Fruit fly (Drosophila melanogaster) whole organism, embryonic: Measurements from ENCODE around the gene PIG-B.

Source experiments
- ATbp ChIP-seq: fragments of 200-800 bp; sonication (Bioruptor generic); optimal IDR thresholded peaks from 2 replicates; lab custom pipeline; 2017; ENCODE audit warnings: missing biosample characterization, mild to moderate bottlenecking, missing genetic modification characterization, missing genetic modification reagents
- Awh ChIP-seq: fragments of 200-800 bp; sonication (Bioruptor generic); IDR thresholded peaks from 2 replicates; pipeline ENCODE4, ENCODE4 v1.3.6; 2022; ENCODE audit warnings: missing biosample characterization, missing genetic modification characterization
- CG11398 ChIP-seq: fragments of 200-800 bp; sonication (Bioruptor generic); optimal IDR thresholded peaks from 2 replicates; lab custom pipeline; 2016; ENCODE audit warnings: missing biosample characterization, missing genetic modification characterization
- CG11696 ChIP-seq: fragments of 200-800 bp; sonication (Bioruptor generic); IDR thresholded peaks from 2 replicates; pipeline ENCODE4 v1.3.6; 2022; ENCODE audit warnings: missing biosample characterization, missing genetic modification characterization
- CG12104 ChIP-seq: fragments of 200-800 bp; sonication (Bioruptor generic); optimal IDR thresholded peaks from 3 replicates; lab custom pipeline; 2016; ENCODE audit warnings: missing biosample characterization, missing genetic modification characterization
- CG12219 ChIP-seq: fragments of 200-800 bp; sonication (Bioruptor generic); optimal IDR thresholded peaks from 3 replicates; lab custom pipeline; 2018; ENCODE audit warnings: missing biosample characterization, mild to moderate bottlenecking, missing genetic modification characterization
- CG15073 ChIP-seq: fragments of 200-800 bp; sonication (Bioruptor generic); optimal IDR thresholded peaks from 2 replicates; lab custom pipeline; 2016; ENCODE audit warnings: missing biosample characterization, missing genetic modification characterization
- CG17568 ChIP-seq: fragments of 200-800 bp; sonication (Bioruptor generic); optimal IDR thresholded peaks from 2 replicates; lab custom pipeline; 2018; ENCODE audit warnings: missing biosample characterization, mild to moderate bottlenecking, missing genetic modification characterization, moderate library complexity
- CG18599 ChIP-seq: fragments of 200-800 bp; sonication (Bioruptor generic); optimal IDR thresholded peaks from 3 replicates; lab custom pipeline; 2017; ENCODE audit warnings: missing biosample characterization, missing genetic modification characterization, mild to moderate bottlenecking, moderate library complexity, missing genetic modification reagents
- CG18619 ChIP-seq: fragments of 200-800 bp; sonication (Bioruptor generic); optimal IDR thresholded peaks from 3 replicates; lab custom pipeline; 2017; ENCODE audit warnings: missing biosample characterization, mild to moderate bottlenecking, missing genetic modification characterization
- CG34422 ChIP-seq: fragments of 200-800 bp; sonication (Bioruptor generic); IDR thresholded peaks from 3 replicates; pipeline ENCODE4 v1.3.6; 2022; ENCODE audit warnings: missing biosample characterization, missing genetic modification characterization
- CG3726 ChIP-seq: fragments of 200-800 bp; sonication (Bioruptor generic); IDR thresholded peaks from 3 replicates; pipeline ENCODE4, ENCODE4 v1.3.6; 2022; ENCODE audit warnings: missing biosample characterization, missing genetic modification characterization
- CG8089 ChIP-seq: fragments of 200-800 bp; sonication (Bioruptor generic); optimal IDR thresholded peaks from 3 replicates; lab custom pipeline; 2016; ENCODE audit warnings: missing biosample characterization, missing genetic modification characterization
- CG8944 ChIP-seq: fragments of 200-800 bp; sonication (Bioruptor generic); optimal IDR thresholded peaks from 3 replicates; lab custom pipeline; 2016; ENCODE audit warnings: missing biosample characterization, missing genetic modification characterization
- CG9817 ChIP-seq: fragments of 200-800 bp; sonication (Bioruptor generic); optimal IDR thresholded peaks from 2 replicates; lab custom pipeline; 2018; ENCODE audit warnings: missing biosample characterization, mild to moderate bottlenecking, missing genetic modification characterization, moderate library complexity
- HmgD ChIP-seq: fragments of 200-800 bp; sonication (Bioruptor generic); optimal IDR thresholded peaks from 3 replicates; lab custom pipeline; 2016; ENCODE audit warnings: missing biosample characterization, missing genetic modification characterization
- Hmr ChIP-seq: fragments of 200-800 bp; sonication (Bioruptor generic); optimal IDR thresholded peaks from 3 replicates; lab custom pipeline; 2017; ENCODE audit warnings: mild to moderate bottlenecking, missing biosample characterization, missing genetic modification reagents, missing genetic modification characterization
- Hmx ChIP-seq: fragments of 200-800 bp; sonication (Bioruptor generic); optimal IDR thresholded peaks from 2 replicates; lab custom pipeline; 2016; ENCODE audit warnings: missing biosample characterization, missing genetic modification characterization
- Med ChIP-seq: fragments of 200-800 bp; sonication (Bioruptor generic); peaks from one replicate; lab custom pipeline; 2016; ENCODE audit warnings: missing biosample characterization, missing genetic modification characterization, mild to moderate bottlenecking, inconsistent platforms, moderate library complexity
- Oaz ChIP-seq: fragments of 200-800 bp; sonication (Bioruptor generic); IDR thresholded peaks from 2 replicates; pipeline ENCODE4 v1.3.6; 2022; ENCODE audit warnings: missing biosample characterization, missing genetic modification characterization
- Oli ChIP-seq: fragments of 200-800 bp; sonication (Bioruptor generic); optimal IDR thresholded peaks from 2 replicates; lab custom pipeline; 2018; ENCODE audit warnings: missing biosample characterization, mild to moderate bottlenecking, missing genetic modification characterization, moderate library complexity
- Opbp ChIP-seq: fragments of 200-800 bp; sonication (Bioruptor generic); IDR thresholded peaks from 3 replicates; pipeline ENCODE4 v1.3.6; 2022; ENCODE audit warnings: missing biosample characterization, missing genetic modification characterization; ENCODE audit not compliant: partially characterized antibody
- PHDP ChIP-seq: fragments of 200-800 bp; sonication (Bioruptor generic); optimal IDR thresholded peaks from 3 replicates; lab custom pipeline; 2018; ENCODE audit warnings: missing biosample characterization, mild to moderate bottlenecking, missing genetic modification characterization, moderate library complexity
- Rfx ChIP-seq: fragments of 200-800 bp; sonication (Bioruptor generic); IDR thresholded peaks from 2 replicates; pipeline ENCODE4 v1.3.6; 2022; ENCODE audit warnings: missing biosample characterization, missing genetic modification characterization
- Sin3A ChIP-seq: fragments of >200 bp; optimal IDR thresholded peaks from 2 replicates; lab custom pipeline; 2018
- Trl ChIP-seq, 3 experiments: fragments of >200 bp in 2 of 3; fragments of 200-800 bp in 1 of 3; sonication (Bioruptor generic) in 1 of 3; optimal IDR thresholded peaks; 2 replicates in 1 of 3; 3 replicates in 2 of 3; lab custom pipeline; 2016 to 2017; ENCODE audit warnings: missing biosample characterization in 1 of 3, missing genetic modification characterization in 1 of 3
- ci ChIP-seq: fragments of 200-800 bp; sonication (Bioruptor generic); IDR thresholded peaks from 3 replicates; pipeline ENCODE4 v1.3.6; 2022; ENCODE audit warnings: missing biosample characterization, missing genetic modification characterization
- cwo ChIP-seq: fragments of 200-800 bp; sonication (Bioruptor generic); optimal IDR thresholded peaks from 3 replicates; lab custom pipeline; 2017; ENCODE audit warnings: missing biosample characterization, missing genetic modification characterization, mild to moderate bottlenecking, moderate library complexity, missing genetic modification reagents
- da ChIP-seq: fragments of 200-800 bp; sonication (Bioruptor generic); optimal IDR thresholded peaks from 2 replicates; lab custom pipeline; 2016; ENCODE audit warnings: missing biosample characterization, missing genetic modification characterization
- danr ChIP-seq: fragments of 200-800 bp; sonication (Bioruptor generic); IDR thresholded peaks from 2 replicates; pipeline ENCODE4 v1.3.6; 2022; ENCODE audit warnings: missing biosample characterization, missing genetic modification characterization
- dm ChIP-seq: fragments of 200-800 bp; sonication (Bioruptor generic); optimal IDR thresholded peaks from 3 replicates; lab custom pipeline; 2016; ENCODE audit warnings: missing biosample characterization, missing genetic modification characterization
- dmrt99B ChIP-seq: fragments of 200-800 bp; sonication (Bioruptor generic); optimal IDR thresholded peaks from 2 replicates; lab custom pipeline; 2018; ENCODE audit warnings: missing biosample characterization, mild to moderate bottlenecking, missing genetic modification characterization, moderate library complexity
- ken ChIP-seq: fragments of 200-800 bp; sonication (Bioruptor generic); IDR thresholded peaks from 3 replicates; pipeline ENCODE4 v1.3.6; 2022; ENCODE audit warnings: missing biosample characterization, missing genetic modification characterization
- pan ChIP-seq, 4 experiments: fragments of >200 bp in 3 of 4; fragments of 200-800 bp in 1 of 4; sonication (Bioruptor generic) in 1 of 4; optimal IDR thresholded peaks in 3 of 4; IDR thresholded peaks in 1 of 4; 2 replicates each; pipeline versions ENCODE4 v1.3.6 to Lab custom; 2017 to 2022; ENCODE audit warnings: missing biosample characterization in 2 of 4, missing genetic modification characterization in 2 of 4, mixed read lengths in 1 of 4
- repo ChIP-seq: fragments of 200-800 bp; sonication (Bioruptor generic); optimal IDR thresholded peaks from 2 replicates; lab custom pipeline; 2016; ENCODE audit warnings: missing biosample characterization, missing genetic modification characterization
- rib ChIP-seq: fragments of 200-800 bp; sonication (Bioruptor generic); IDR thresholded peaks from 2 replicates; pipeline ENCODE4 v1.3.6; 2022; ENCODE audit warnings: missing biosample characterization, missing genetic modification characterization
- row ChIP-seq: fragments of 200-800 bp; sonication (Bioruptor generic); IDR thresholded peaks from 3 replicates; pipeline ENCODE4 v1.3.6; 2022; ENCODE audit warnings: missing biosample characterization, missing genetic modification characterization
- schlank ChIP-seq: fragments of 200-800 bp; sonication (Bioruptor generic); optimal IDR thresholded peaks from 2 replicates; lab custom pipeline; 2018; ENCODE audit warnings: missing biosample characterization, mild to moderate bottlenecking, missing genetic modification characterization
- sd ChIP-seq: fragments of 200-800 bp; sonication (Bioruptor generic); optimal IDR thresholded peaks from 3 replicates; lab custom pipeline; 2018; ENCODE audit warnings: missing biosample characterization, mild to moderate bottlenecking, missing genetic modification characterization, moderate library complexity
- sens ChIP-seq: fragments of 200-800 bp; sonication (Bioruptor generic); peaks from one replicate; lab custom pipeline; 2016; ENCODE audit warnings: missing biosample characterization, missing genetic modification characterization
- sim ChIP-seq: fragments of 200-800 bp; sonication (Bioruptor generic); IDR thresholded peaks from 2 replicates; pipeline ENCODE4 v1.3.6; 2022; ENCODE audit warnings: missing biosample characterization, missing genetic modification characterization
- ssp ChIP-seq: fragments of 200-800 bp; sonication (Bioruptor generic); IDR thresholded peaks from 2 replicates; pipeline ENCODE4 v1.3.6; 2022; ENCODE audit warnings: missing biosample characterization, missing genetic modification characterization
- stc ChIP-seq: fragments of 200-800 bp; sonication (Bioruptor generic); IDR thresholded peaks from 2 replicates; pipeline ENCODE4 v1.3.6; 2022; ENCODE audit warnings: missing biosample characterization, missing genetic modification characterization
- tin ChIP-seq: fragments of 200-800 bp; sonication (Bioruptor generic); optimal IDR thresholded peaks from 3 replicates; lab custom pipeline; 2016; ENCODE audit warnings: missing biosample characterization, missing genetic modification characterization
- unpg ChIP-seq: fragments of 200-800 bp; sonication (Bioruptor generic); optimal IDR thresholded peaks from 3 replicates; lab custom pipeline; 2018; ENCODE audit warnings: missing biosample characterization, mild to moderate bottlenecking, missing genetic modification characterization, moderate library complexity

The PIG-B gene

dm6 chr3L:3855194-3855980 is 44.3 kb downstream of the PIG-B start (continued):
- TF ChIP-seq ssp = 0 out of 2 replicates have a peak, but pooled peaks have one; percentile 8
- TF ChIP-seq CG18619 (GFP tag; lab: Kevin White, UChicago) = peak; percentile 21
- TF ChIP-seq schlank (tag; lab: Kevin White, UChicago) = no peak
- TF ChIP-seq da (GFP tag; lab: Kevin White, UChicago) = no peak
- no peak for TF ChIP-seq dm (GFP tag; lab: Kevin White, UChicago)
- TF ChIP-seq HmgD (GFP tag; lab: Kevin White, UChicago) = no peak
- no peak for TF ChIP-seq CG3726 (GFP tag; lab: Robert Waterston, UW)
- no peak; the same call in 2 of the 3 replicates for TF ChIP-seq ci (GFP tag; lab: Robert Waterston, UW)
- TF ChIP-seq Hmx = no peak
- no peak for TF ChIP-seq CG34422 (GFP tag; lab: Robert Waterston, UW)
- TF ChIP-seq ken (GFP tag; lab: Robert Waterston, UW) = no peak
- no peak for TF ChIP-seq CG12104 (GFP tag; lab: Kevin White, UChicago)
- TF ChIP-seq CG11398 (GFP tag; lab: Kevin White, UChicago) = no peak
- peak; percentile 76 for TF ChIP-seq row (GFP tag; lab: Robert Waterston, UW)
- TF ChIP-seq Opbp (GFP tag; lab: Robert Waterston, UW) = peak; percentile 35; the same call in 1 of the 3 replicates

- TF ChIP-seq stc (0 out of 2 replicates have a peak, but pooled peaks have one; percentile 13), Hmr (GFP tag; lab: Kevin White, UChicago) (peak; percentile 10), sd (tag; lab: Kevin White, UChicago) (peak; percentile 41), Awh (GFP tag; lab: Robert Waterston, UW) (peak; percentile 82), PHDP (tag; lab: Kevin White, UChicago) (peak; percentile 9), Oli (no peak), sens (GFP tag; lab: Kevin White, UChicago) (peak; percentile 53), Med (peak; percentile 62), CG18599 (GFP tag; lab: Kevin White, UChicago) (no peak), CG12219 (GFP tag; lab: Kevin White, UChicago) (no peak), pan (optimal IDR thresholded peaks at IDR 0.05; lab: Kevin White, UChicago) (no peak), pan (GFP tag; optimal IDR thresholded peaks at IDR 0.05 in 1 of 2, IDR thresholded peaks at IDR 0.05 in 1 of 2) (peak in 1 of 2 experiments; percentile 51), Rfx (GFP tag; lab: Robert Waterston, UW) (peak; percentile 17; the same call in 1 of the 2 replicates), unpg (no peak)
Measured at dm6 chr3L:3856004-3856403, 44.9 kb downstream of the PIG-B start.

DNA sequence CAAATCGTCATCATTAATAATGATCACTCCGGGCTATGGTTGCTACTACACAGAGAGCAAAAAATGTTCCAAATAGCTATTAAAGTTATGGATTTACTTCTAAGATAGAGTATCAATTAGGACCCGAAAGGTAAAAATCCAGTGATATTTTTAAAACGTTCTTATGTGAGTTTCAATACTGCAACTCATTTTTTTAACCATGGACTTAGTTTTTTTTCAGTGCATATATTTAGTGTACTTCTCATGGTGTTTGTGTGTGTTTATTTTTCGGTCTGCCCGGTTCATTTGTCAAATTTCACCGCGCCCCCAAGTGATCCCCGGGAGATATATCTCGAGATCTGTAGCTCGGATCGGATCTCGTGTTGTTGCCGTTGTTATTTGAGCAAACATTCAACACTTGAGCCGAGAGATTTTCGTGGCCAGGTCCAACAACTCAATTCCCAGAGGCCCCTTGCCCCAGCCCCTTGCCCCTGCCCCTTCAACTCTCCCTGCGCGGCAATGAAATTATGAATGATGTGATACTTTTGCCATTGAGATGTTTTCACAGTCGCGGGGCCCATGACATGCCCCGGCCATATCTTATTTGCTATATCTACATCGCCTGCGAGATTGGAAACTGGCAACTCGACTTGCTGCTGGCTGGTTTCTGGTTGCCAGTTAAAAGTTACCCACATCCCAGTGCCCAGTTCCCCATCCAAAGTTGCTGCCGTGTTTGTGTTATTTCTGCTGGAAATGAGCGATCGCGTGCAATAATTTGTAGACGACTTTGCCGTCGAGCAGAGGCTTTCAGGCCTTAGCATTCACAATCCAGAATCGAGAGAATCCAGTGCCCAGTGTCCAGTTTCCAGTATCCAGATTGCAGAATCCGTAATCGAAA is 51.7 kb downstream of the PIG-B start:
- TF ChIP-seq dmrt99B (tag; lab: Kevin White, UChicago) (peak; percentile 69), sim (GFP tag; lab: Robert Waterston, UW) (peak; percentile 37; the same call in 1 of the 2 replicates), danr (GFP tag; lab: Robert Waterston, UW) (no peak), Oaz (no peak), cwo (GFP tag; lab: Kevin White, UChicago) (no peak), CG8089 (GFP tag; lab: Kevin White, UChicago) (peak; percentile 79), tin (GFP tag; lab: Kevin White, UChicago) (peak; percentile 69), Trl (optimal IDR thresholded peaks at IDR 0.05; lab: Kevin White, UChicago) (no peak), Trl (GFP tag; optimal IDR thresholded peaks at IDR 0.05; lab: Kevin White, UChicago) (no peak), CG11696 (GFP tag; lab: Robert Waterston, UW) (no peak), ATbp (GFP tag; lab: Kevin White, UChicago) (peak; percentile 3), CG9817 (no peak), Sin3A (lab: Kevin White, UChicago) (no peak), CG18619 (GFP tag; lab: Kevin White, UChicago) (peak; percentile 43), CG17568 (peak; percentile 38), CG15073 (GFP tag; lab: Kevin White, UChicago) (no peak), rib (GFP tag; lab: Robert Waterston, UW) (no peak), CG8944 (GFP tag; lab: Kevin White, UChicago) (peak; percentile 58), repo (GFP tag; lab: Kevin White, UChicago) (peak; percentile 14), CG11398 (GFP tag; lab: Kevin White, UChicago) (peak; percentile 72)
